Worm (Caenorhabditis elegans): ENCODE results near the gene C46A5.1.

Gene C46A5.1

ce11 chrIV:7816402-7817102 lies 52.8 kb downstream of the C46A5.1 start (continued):
- TF ChIP-seq mes-4 (tag; optimal IDR thresholded peaks at IDR 0.05) (no peak), hlh-12 (tag; optimal IDR thresholded peaks at IDR 0.05) (no peak), D2030.7 (GFP tag; IDR thresholded peaks at IDR 0.05) (no peak), lin-35 (GFP tag; optimal IDR thresholded peaks at IDR 0.05) (peak in 1 of 3 experiments; percentile 13), hmg-1.2 (GFP tag; IDR thresholded peaks at IDR 0.05) (no peak), F22D6.2 (tag; optimal IDR thresholded peaks at IDR 0.05) (no peak), repo-1 (tag; optimal IDR thresholded peaks at IDR 0.05) (no peak), fkh-3 (tag; optimal IDR thresholded peaks at IDR 0.05) (no peak), F23B12.7 (tag; optimal IDR thresholded peaks at IDR 0.05; ENCODE audit: insufficient read depth) (no peak), Y53F4B.3 (GFP tag; IDR thresholded peaks at IDR 0.05) (no peak), tbp1 (GFP tag; optimal IDR thresholded peaks at IDR 0.05) (no peak), C06A6.2 (GFP tag; conservative IDR thresholded peaks at IDR 0.05) (no peak), ztf-26 (tag; optimal IDR thresholded peaks at IDR 0.05) (no peak), zfh-2 (GFP tag; conservative IDR thresholded peaks at IDR 0.05) (no peak), madf-3 (GFP tag; IDR thresholded peaks at IDR 0.05) (0 out of 2 replicates have a peak, but pooled peaks have one; percentile 2), ets-4 (GFP tag; optimal IDR thresholded peaks at IDR 0.05) (no peak), Y53G8AR.9 (GFP tag; conservative IDR thresholded peaks at IDR 0.05) (no peak), let-526 (GFP tag; IDR thresholded peaks at IDR 0.05) (0 out of 2 replicates have a peak, but pooled peaks have one; percentile 46), akir-1 (GFP tag; optimal IDR thresholded peaks at IDR 0.05) (no peak), snpc-4 (GFP tag; optimal IDR thresholded peaks at IDR 0.05) (no peak), snpc-4 (tag; optimal IDR thresholded peaks at IDR 0.05) (peak in 1 of 4 experiments; percentile 3), rcor-1 (GFP tag; IDR thresholded peaks at IDR 0.05) (no peak), athp-1 (tag; optimal IDR thresholded peaks at IDR 0.05) (no peak), egl-18 (GFP tag; IDR thresholded peaks at IDR 0.05) (no peak), C17E4.6 (GFP tag; IDR thresholded peaks at IDR 0.05) (no peak), F37B4.10 (GFP tag; IDR thresholded peaks at IDR 0.05) (no peak), xnd-1 (tag; optimal IDR thresholded peaks at IDR 0.05) (peak; percentile 26), F10E7.11 (tag; optimal IDR thresholded peaks at IDR 0.05) (no peak), ZK185.1 (tag; optimal IDR thresholded peaks at IDR 0.05; ENCODE audit: poor library complexity, severe bottlenecking) (peak; percentile 41), nhr-80 (tag; optimal IDR thresholded peaks at IDR 0.05) (no peak), F57A8.1 (GFP tag; optimal IDR thresholded peaks at IDR 0.05) (no peak), pbrm-1 (GFP tag; IDR thresholded peaks at IDR 0.05) (no peak)

Data from whole organism, young adult.